Fruit fly (Drosophila melanogaster) whole organism, prepupa: ENCODE data around the gene Obp8a.
A peak's percentile ranks its signal among the peaks of the same experiment; 100 is the strongest.

Experiments used
- Blimp-1 ChIP-seq: fragments of 200-800 bp; sonication (Bioruptor generic); optimal IDR thresholded peaks from 3 replicates; lab custom pipeline; 2017; ENCODE audit warnings: missing biosample characterization, missing genetic modification characterization, mild to moderate bottlenecking, moderate library complexity, missing genetic modification reagents
- CG10669 ChIP-seq: fragments of 200-800 bp; sonication (Bioruptor generic); optimal IDR thresholded peaks from 3 replicates; lab custom pipeline; 2018; ENCODE audit warnings: missing biosample characterization, mild to moderate bottlenecking, missing genetic modification characterization, moderate library complexity
- CG11294 ChIP-seq: fragments of 200-800 bp; sonication (Bioruptor generic); IDR thresholded peaks from 2 replicates; pipeline ENCODE4 v1.3.6; 2022; ENCODE audit warnings: missing biosample characterization, missing genetic modification characterization
- CG11762 ChIP-seq: fragments of 200-800 bp; sonication (Bioruptor generic); optimal IDR thresholded peaks from 3 replicates; lab custom pipeline; 2016; ENCODE audit warnings: missing biosample characterization, missing genetic modification characterization; ENCODE audit not compliant: insufficient read depth
- CG11902 ChIP-seq: fragments of 200-800 bp; sonication (Bioruptor generic); optimal IDR thresholded peaks from 3 replicates; lab custom pipeline; 2016; ENCODE audit warnings: missing biosample characterization, missing genetic modification characterization
- CG1621 ChIP-seq: fragments of 200-800 bp; sonication (Bioruptor generic); optimal IDR thresholded peaks from 3 replicates; lab custom pipeline; 2018; ENCODE audit warnings: missing biosample characterization, mild to moderate bottlenecking, missing genetic modification characterization
- CG16779 ChIP-seq: fragments of 200-800 bp; sonication (Bioruptor generic); optimal IDR thresholded peaks from 3 replicates; lab custom pipeline; 2017; ENCODE audit warnings: missing biosample characterization, mild to moderate bottlenecking, missing genetic modification characterization
- CG3032 ChIP-seq: fragments of 200-800 bp; optimal IDR thresholded peaks from 2 replicates; lab custom pipeline; 2019; ENCODE audit warnings: missing biosample characterization, mild to moderate bottlenecking, missing genetic modification characterization, moderate library complexity
- CG31627 ChIP-seq: fragments of 200-800 bp; sonication (Bioruptor generic); optimal IDR thresholded peaks from 3 replicates; lab custom pipeline; 2016; ENCODE audit warnings: missing biosample characterization, missing genetic modification characterization
- CG34406 ChIP-seq: fragments of 200-800 bp; sonication (Bioruptor generic); optimal IDR thresholded peaks from 3 replicates; lab custom pipeline; 2016; ENCODE audit warnings: missing biosample characterization, missing genetic modification characterization
- CG3919 ChIP-seq: fragments of 200-800 bp; sonication (Bioruptor generic); optimal IDR thresholded peaks from 3 replicates; lab custom pipeline; 2016; ENCODE audit warnings: missing biosample characterization, missing genetic modification characterization
- CG4318 ChIP-seq: fragments of 200-800 bp; sonication (Bioruptor generic); optimal IDR thresholded peaks from 3 replicates; lab custom pipeline; 2017; ENCODE audit warnings: missing biosample characterization, mild to moderate bottlenecking, missing genetic modification characterization
- CG8119 ChIP-seq: fragments of 200-800 bp; sonication (Bioruptor generic); IDR thresholded peaks from 3 replicates; pipeline ENCODE4 v1.3.6; 2022; ENCODE audit warnings: missing biosample characterization, missing genetic modification characterization
- CG8319 ChIP-seq: fragments of 200-800 bp; sonication (Bioruptor generic); optimal IDR thresholded peaks from 3 replicates; lab custom pipeline; 2016; ENCODE audit warnings: missing biosample characterization, missing genetic modification characterization
- CG9139 ChIP-seq: fragments of 200-800 bp; sonication (Bioruptor generic); optimal IDR thresholded peaks from 3 replicates; lab custom pipeline; 2017; ENCODE audit warnings: missing biosample characterization, mild to moderate bottlenecking, missing genetic modification characterization
- Eip78C ChIP-seq: fragments of 200-800 bp; sonication (Bioruptor generic); peaks from one replicate; lab custom pipeline; 2016; ENCODE audit warnings: missing biosample characterization, missing genetic modification characterization
- Ets21C ChIP-seq: fragments of 200-800 bp; sonication (Bioruptor generic); optimal IDR thresholded peaks from 3 replicates; lab custom pipeline; 2016; ENCODE audit warnings: missing biosample characterization, missing genetic modification characterization
- Ets96B ChIP-seq: fragments of 200-800 bp; optimal IDR thresholded peaks from 2 replicates; lab custom pipeline; 2019; ENCODE audit warnings: missing biosample characterization, mild to moderate bottlenecking, missing genetic modification characterization, moderate library complexity
- OdsH ChIP-seq: fragments of 200-800 bp; sonication (Bioruptor generic); optimal IDR thresholded peaks from 3 replicates; lab custom pipeline; 2016; ENCODE audit warnings: missing biosample characterization, missing genetic modification characterization
- Smox ChIP-seq: fragments of 200-800 bp; sonication (Bioruptor generic); optimal IDR thresholded peaks from 3 replicates; lab custom pipeline; 2016; ENCODE audit warnings: missing biosample characterization, missing genetic modification characterization
- Sox102F ChIP-seq: fragments of 200-800 bp; sonication (Bioruptor generic); optimal IDR thresholded peaks from 2 replicates; lab custom pipeline; 2016; ENCODE audit warnings: missing biosample characterization, mild to moderate bottlenecking, missing genetic modification characterization
- Sox14 ChIP-seq: fragments of 200-800 bp; sonication (Bioruptor generic); optimal IDR thresholded peaks from 3 replicates; lab custom pipeline; 2016; ENCODE audit warnings: missing biosample characterization, missing genetic modification characterization
- Sox15 ChIP-seq: fragments of 200-800 bp; sonication (Bioruptor generic); optimal IDR thresholded peaks from 3 replicates; lab custom pipeline; 2016; ENCODE audit warnings: missing biosample characterization, missing genetic modification characterization
- acj6 ChIP-seq: fragments of 200-800 bp; sonication (Bioruptor generic); optimal IDR thresholded peaks from 3 replicates; lab custom pipeline; 2016; ENCODE audit warnings: missing biosample characterization, missing genetic modification characterization
- cyc ChIP-seq: fragments of 200-800 bp; sonication (Bioruptor generic); optimal IDR thresholded peaks from 3 replicates; lab custom pipeline; 2016; ENCODE audit warnings: missing biosample characterization, missing genetic modification characterization
- dac ChIP-seq: fragments of 200-800 bp; sonication (Bioruptor generic); optimal IDR thresholded peaks from 2 replicates; lab custom pipeline; 2017; ENCODE audit warnings: missing biosample characterization, mild to moderate bottlenecking, missing genetic modification characterization
- dsx ChIP-seq: fragments of 200-800 bp; optimal IDR thresholded peaks from 3 replicates; lab custom pipeline; 2019; ENCODE audit warnings: missing biosample characterization, mild to moderate bottlenecking, missing genetic modification characterization, moderate library complexity; ENCODE audit not compliant: poor library complexity, severe bottlenecking
- eg ChIP-seq: fragments of 200-800 bp; sonication (Bioruptor generic); IDR thresholded peaks from 3 replicates; pipeline ENCODE4 v1.3.6; 2022; ENCODE audit warnings: missing biosample characterization, missing genetic modification characterization
- fd85E ChIP-seq: fragments of 200-800 bp; sonication (Bioruptor generic); optimal IDR thresholded peaks from 3 replicates; lab custom pipeline; 2016; ENCODE audit warnings: missing biosample characterization, missing genetic modification characterization
- fkh ChIP-seq: fragments of 200-800 bp; sonication (Bioruptor generic); optimal IDR thresholded peaks from 3 replicates; lab custom pipeline; 2017; ENCODE audit warnings: missing biosample characterization, mild to moderate bottlenecking, missing genetic modification characterization, moderate library complexity
- pdm3 ChIP-seq: fragments of 200-800 bp; sonication (Bioruptor generic); optimal IDR thresholded peaks from 3 replicates; lab custom pipeline; 2016; ENCODE audit warnings: missing biosample characterization, missing genetic modification characterization
- salr ChIP-seq, 2 experiments: fragments of 200-800 bp; sonication (Bioruptor generic); optimal IDR thresholded peaks; 3 replicates each; lab custom pipeline; 2016 to 2018; ENCODE audit warnings: missing biosample characterization in 2 of 2, missing genetic modification characterization in 2 of 2, mild to moderate bottlenecking in 1 of 2
- spab ChIP-seq: fragments of 200-800 bp; sonication (Bioruptor generic); optimal IDR thresholded peaks from 2 replicates; lab custom pipeline; 2017; ENCODE audit warnings: missing biosample characterization, mild to moderate bottlenecking, missing genetic modification characterization, missing genetic modification reagents
- ss ChIP-seq, 2 experiments: fragments of 200-800 bp; sonication (Bioruptor generic); optimal IDR thresholded peaks; 2 replicates in 1 of 2; 3 replicates in 1 of 2; lab custom pipeline; 2017 to 2018; ENCODE audit warnings: mild to moderate bottlenecking in 2 of 2, missing biosample characterization in 2 of 2, missing genetic modification characterization in 2 of 2, moderate library complexity in 1 of 2
- svp ChIP-seq: fragments of 200-800 bp; sonication (Bioruptor generic); peaks from one replicate; lab custom pipeline; 2016; ENCODE audit warnings: missing biosample characterization, missing genetic modification characterization
- vri ChIP-seq: fragments of 200-800 bp; sonication (Bioruptor generic); optimal IDR thresholded peaks from 3 replicates; lab custom pipeline; 2016; ENCODE audit warnings: missing biosample characterization, mild to moderate bottlenecking, missing genetic modification characterization

Obp8a gene

DNA sequence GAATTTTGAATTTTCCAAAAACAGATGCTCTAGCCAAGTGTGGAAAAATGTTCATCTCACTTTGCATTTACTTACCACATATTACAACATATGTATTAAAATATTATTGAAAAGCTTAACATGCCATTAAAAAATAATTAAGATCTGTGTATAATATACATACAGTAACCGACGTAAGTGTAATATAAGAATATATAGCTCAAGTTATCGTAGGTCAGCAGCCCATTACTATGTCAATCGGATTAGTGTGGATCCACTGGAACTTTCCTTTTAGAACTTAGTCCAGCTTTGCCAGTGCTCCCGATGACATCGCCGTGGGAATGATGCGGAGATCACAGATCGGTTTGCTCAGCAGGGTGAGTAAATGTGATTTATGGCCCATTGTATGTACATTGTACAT, at the start of gene Obp8a:
TSS of gene Obp8a (plus strand) at position 301 of the 400 bp plus-strand sequence.
- TF ChIP-seq cyc (no peak), svp (GFP tag; lab: Kevin White, UChicago) (peak; percentile 37), CG3919 (GFP tag; lab: Kevin White, UChicago) (no peak), CG1621 (tag; lab: Kevin White, UChicago) (no peak)

DNA sequence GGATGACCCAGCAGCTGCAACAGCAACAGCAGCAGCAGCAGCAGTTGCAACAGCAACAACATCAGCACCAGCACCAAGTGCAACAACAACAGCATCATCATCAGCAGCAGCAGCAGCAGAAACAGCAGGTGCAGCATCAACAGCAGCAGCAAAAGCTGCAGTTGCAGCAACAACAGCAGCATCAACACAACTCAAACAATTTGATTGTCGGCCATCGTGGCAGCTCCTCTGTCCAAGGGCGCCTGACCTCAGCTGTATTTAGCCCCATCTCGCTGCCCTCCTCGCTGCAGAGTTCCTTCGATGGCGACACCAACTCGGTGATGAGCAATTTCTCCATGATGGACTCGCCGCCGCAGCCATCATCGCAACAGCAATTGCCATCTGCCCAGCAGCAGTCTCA, 46.4 kb upstream of the Obp8a start:
- no peak for TF ChIP-seq CG34406
- no peak for TF ChIP-seq cyc
- no peak for TF ChIP-seq CG31627 (GFP tag; lab: Kevin White, UChicago)
- TF ChIP-seq Sox15 (GFP tag; lab: Kevin White, UChicago) = no peak
- no peak for TF ChIP-seq CG16779 (tag; lab: Kevin White, UChicago)
- no peak for TF ChIP-seq Ets21C (GFP tag; lab: Kevin White, UChicago)
- no peak for TF ChIP-seq Sox14 (GFP tag; lab: Kevin White, UChicago)
- no peak for TF ChIP-seq OdsH
- no peak for TF ChIP-seq CG8119
- TF ChIP-seq dac (GFP tag; lab: Kevin White, UChicago) = no peak

DNA sequence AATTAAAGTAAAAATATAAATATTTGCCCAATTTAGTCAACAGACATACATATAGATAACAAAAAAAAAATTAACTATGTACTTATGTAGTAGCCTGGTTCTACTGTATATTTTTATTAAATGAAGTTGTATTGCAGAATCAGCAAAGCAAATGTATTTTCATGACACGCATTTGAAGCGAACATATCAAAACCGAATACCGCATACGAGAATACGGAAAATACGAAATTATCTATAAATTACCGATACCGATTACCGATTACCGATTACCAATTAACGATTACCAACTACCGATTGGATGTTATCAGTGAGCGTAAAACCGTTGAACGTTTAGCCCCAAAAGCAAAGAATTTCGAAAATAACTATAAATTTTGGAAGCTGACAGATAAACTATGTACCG, 27.2 kb upstream of the Obp8a start:
- TF ChIP-seq Sox14 (GFP tag; lab: Kevin White, UChicago) (no peak), CG4318 (GFP tag; lab: Kevin White, UChicago) (no peak), eg (GFP tag; lab: Robert Waterston, UW) (no peak)

DNA sequence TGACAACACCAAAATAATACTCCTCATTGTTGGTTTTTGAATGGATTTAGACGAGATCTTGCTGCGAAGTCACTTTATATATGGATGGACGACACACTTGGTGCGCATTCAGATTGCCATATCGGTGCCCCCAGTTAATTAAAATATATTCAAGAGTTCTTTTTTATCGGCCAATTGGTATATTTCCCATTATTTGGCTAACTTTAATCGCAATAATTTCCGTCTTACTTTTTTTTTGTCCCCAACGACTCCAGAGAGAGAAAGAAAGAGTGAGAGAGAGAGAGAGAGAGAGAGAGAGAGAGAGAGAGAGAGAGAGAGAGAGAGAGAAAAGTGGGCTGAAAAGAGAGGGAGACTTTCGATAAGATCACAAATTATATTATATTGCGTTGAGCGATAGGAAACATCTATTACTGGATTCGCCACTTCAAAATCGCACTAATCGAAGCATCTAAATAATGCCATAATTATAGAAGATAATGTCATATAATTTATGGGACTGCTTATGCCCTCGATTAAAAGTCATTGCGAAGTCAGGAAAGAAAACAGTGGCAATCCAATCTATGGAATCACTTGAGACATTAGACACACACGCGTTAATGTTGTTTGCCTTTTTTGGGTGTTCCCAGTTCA, 24.0 kb upstream of the Obp8a start, which contains the start of gene CG12115:
TSS of gene CG12115 (minus strand) at position 51 of the 630 bp plus-strand sequence.
- no peak for TF ChIP-seq CG1621 (tag; lab: Kevin White, UChicago)
- TF ChIP-seq vri (GFP tag; lab: Kevin White, UChicago) = peak; percentile 13

DNA sequence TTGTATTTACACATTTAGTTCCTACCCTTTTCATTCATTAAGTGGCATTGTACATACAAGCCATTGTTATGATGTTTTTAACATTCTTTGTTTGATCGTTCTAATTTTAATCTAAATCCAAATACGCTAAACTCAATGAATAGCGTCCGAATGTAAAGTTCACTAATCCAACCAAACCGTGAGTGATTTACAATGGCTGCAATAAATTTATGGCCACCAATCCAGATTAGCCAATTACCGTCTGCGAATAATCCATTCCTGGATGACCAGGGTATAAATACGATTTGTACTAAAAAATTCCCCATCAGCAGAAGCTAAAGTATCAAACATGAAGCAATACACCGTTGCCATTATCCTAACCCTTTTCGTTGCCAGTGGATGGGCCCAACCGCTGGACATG, 23.3 kb upstream of the Obp8a start, which contains the start of gene CG12057:
TSS of gene CG12057 (plus strand) at position 301 of the 400 bp plus-strand sequence.
- TF ChIP-seq Eip78C (GFP tag; lab: Kevin White, UChicago) = no peak
- TF ChIP-seq CG11294 (GFP tag; lab: Robert Waterston, UW) = no peak
- no peak for TF ChIP-seq dsx (GFP tag; lab: Kevin White, UChicago)
- no peak for TF ChIP-seq CG8319 (GFP tag; lab: Kevin White, UChicago)
- TF ChIP-seq Sox102F (GFP tag; lab: Kevin White, UChicago) = no peak
- no peak for TF ChIP-seq acj6 (GFP tag; lab: Kevin White, UChicago)
- TF ChIP-seq CG8119 = no peak
- TF ChIP-seq CG3032 (tag; lab: Kevin White, UChicago) = no peak
- TF ChIP-seq CG10669 = no peak
- no peak for TF ChIP-seq Smox (GFP tag; lab: Kevin White, UChicago)
- TF ChIP-seq CG34406 = no peak

DNA sequence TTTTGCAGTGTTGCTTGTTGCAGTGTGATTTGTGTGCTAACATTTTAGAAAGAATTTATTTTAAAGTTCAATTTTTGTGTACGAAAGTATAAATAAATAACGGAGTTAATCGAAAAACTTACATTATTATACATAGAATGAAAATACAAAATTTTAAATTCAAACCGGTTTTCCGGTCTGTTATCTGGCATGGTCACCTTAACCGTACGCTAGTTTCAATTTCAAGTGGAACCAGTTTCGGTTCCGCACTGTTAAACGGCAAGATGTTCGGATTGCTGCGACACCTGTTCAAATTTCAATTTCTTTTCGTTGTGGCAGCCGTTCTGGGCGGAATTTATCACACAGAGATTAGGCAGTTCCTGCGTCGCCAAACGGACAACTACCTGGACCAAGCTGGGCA, 22.2 kb upstream of the Obp8a start, which contains the start of gene CG12056:
TSS of gene CG12056 (plus strand) at position 241 of the 400 bp plus-strand sequence.
- TF ChIP-seq CG16779 (tag; lab: Kevin White, UChicago) = no peak
- peak; percentile 9 for TF ChIP-seq Eip78C (GFP tag; lab: Kevin White, UChicago)

DNA sequence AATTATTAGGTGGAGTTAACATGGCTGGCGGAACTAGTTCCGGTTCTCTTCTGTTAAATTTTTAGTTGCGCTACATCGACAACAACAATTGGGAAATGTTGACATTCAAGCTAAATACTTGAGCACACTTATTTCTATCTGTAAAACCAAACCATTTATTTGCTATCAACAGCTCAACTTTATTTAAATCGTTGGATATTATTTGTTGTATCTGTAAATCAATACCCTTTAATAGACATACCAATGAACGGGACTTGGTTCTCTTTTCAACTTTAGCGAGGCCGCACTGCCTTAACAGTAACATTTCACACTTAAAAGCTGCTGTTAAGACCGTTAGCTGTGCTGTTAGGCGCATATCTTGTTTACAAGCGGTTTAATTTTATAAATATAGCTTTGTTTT, 21.1 kb upstream of the Obp8a start, which contains the start of gene CG12106:
TSS of gene CG12106 (plus strand) at position 295 of the 400 bp plus-strand sequence.
- TF ChIP-seq CG8119 = no peak
- TF ChIP-seq CG11762 (GFP tag; lab: Kevin White, UChicago) = peak; percentile 21
- TF ChIP-seq fd85E (GFP tag; lab: Kevin White, UChicago) = no peak
- no peak for TF ChIP-seq CG34406
- TF ChIP-seq CG9139 (GFP tag; lab: Kevin White, UChicago) = no peak
- peak; percentile 37 for TF ChIP-seq CG4318 (GFP tag; lab: Kevin White, UChicago)
- TF ChIP-seq dsx (GFP tag; lab: Kevin White, UChicago) = no peak
- no peak for TF ChIP-seq spab
- TF ChIP-seq fkh = peak; percentile 72
- no peak for TF ChIP-seq Sox102F (GFP tag; lab: Kevin White, UChicago)
- peak; percentile 7 for TF ChIP-seq CG11902 (GFP tag; lab: Kevin White, UChicago)
- no peak for TF ChIP-seq salr (GFP tag; optimal IDR thresholded peaks at IDR 0.05; lab: Kevin White, UChicago)
- TF ChIP-seq pdm3 = peak; percentile 62
- no peak for TF ChIP-seq ss (GFP tag; optimal IDR thresholded peaks at IDR 0.05; lab: Kevin White, UChicago)
- TF ChIP-seq Smox (GFP tag; lab: Kevin White, UChicago) = no peak
- TF ChIP-seq CG3032 (tag; lab: Kevin White, UChicago) = peak; percentile 56
- TF ChIP-seq CG3919 (GFP tag; lab: Kevin White, UChicago) = no peak
- TF ChIP-seq Sox15 (GFP tag; lab: Kevin White, UChicago) = no peak
- TF ChIP-seq Blimp-1 (GFP tag; lab: Kevin White, UChicago) = no peak
- peak; percentile 53 for TF ChIP-seq CG10669
- TF ChIP-seq Ets96B (tag; lab: Kevin White, UChicago) = no peak
- TF ChIP-seq CG1621 (tag; lab: Kevin White, UChicago) = peak; percentile 31
